Fruit fly (Drosophila melanogaster) whole organism, embryonic: Measurements from ENCODE around the gene CG31495.

ENCODE experiments used
- Abd-B ChIP-seq: fragments of 200-800 bp; sonication (Bioruptor generic); optimal IDR thresholded peaks from 2 replicates; lab custom pipeline; 2018; ENCODE audit warnings: missing biosample characterization, mild to moderate bottlenecking, missing genetic modification characterization, moderate library complexity
- Antp ChIP-seq: fragments of 200-800 bp; sonication (Bioruptor generic); optimal IDR thresholded peaks from 3 replicates; lab custom pipeline; 2016; ENCODE audit warnings: missing biosample characterization, missing genetic modification characterization
- Bdp1 ChIP-seq: fragments of 200-800 bp; sonication (Bioruptor generic); optimal IDR thresholded peaks from 3 replicates; lab custom pipeline; 2016; ENCODE audit warnings: missing biosample characterization, missing genetic modification characterization
- CG10321 ChIP-seq: fragments of 200-800 bp; sonication (Bioruptor generic); IDR thresholded peaks from 2 replicates; pipeline ENCODE4 v1.3.6; 2022; ENCODE audit warnings: missing biosample characterization, missing genetic modification characterization
- CG11247 ChIP-seq: fragments of 200-800 bp; sonication (Bioruptor generic); IDR thresholded peaks from 2 replicates; pipeline ENCODE4 v1.3.6; 2022; ENCODE audit warnings: missing biosample characterization, missing genetic modification characterization
- CG14014 ChIP-seq: fragments of 200-800 bp; sonication (Bioruptor generic); IDR thresholded peaks from 2 replicates; pipeline ENCODE4 v1.3.6; 2022; ENCODE audit warnings: missing biosample characterization, missing genetic modification characterization
- CG17361 ChIP-seq: fragments of 200-800 bp; sonication (Bioruptor generic); IDR thresholded peaks from 3 replicates; pipeline ENCODE4 v1.3.6; 2022; ENCODE audit warnings: missing biosample characterization, missing genetic modification characterization
- CG17829 ChIP-seq: fragments of 200-800 bp; optimal IDR thresholded peaks from 2 replicates; lab custom pipeline; 2019; ENCODE audit warnings: missing biosample characterization, mild to moderate bottlenecking, missing genetic modification characterization, moderate library complexity
- CG2120 ChIP-seq: fragments of 200-800 bp; sonication (Bioruptor generic); optimal IDR thresholded peaks from 3 replicates; lab custom pipeline; 2016; ENCODE audit warnings: missing biosample characterization, missing genetic modification characterization
- CG2129 ChIP-seq: fragments of 200-800 bp; sonication (Bioruptor generic); IDR thresholded peaks from 2 replicates; pipeline ENCODE4 v1.3.6; 2022; ENCODE audit warnings: missing biosample characterization, missing genetic modification characterization; ENCODE audit not compliant: partially characterized antibody
- CG30020 ChIP-seq: fragments of 200-800 bp; optimal IDR thresholded peaks from 2 replicates; lab custom pipeline; 2019; ENCODE audit warnings: missing biosample characterization, mild to moderate bottlenecking, missing genetic modification characterization, moderate library complexity
- CG31441 ChIP-seq: fragments of 200-800 bp; sonication (Bioruptor generic); IDR thresholded peaks from 2 replicates; pipeline ENCODE4 v1.3.6; 2022; ENCODE audit warnings: missing biosample characterization, missing genetic modification characterization
- CG34224 ChIP-seq: fragments of 200-800 bp; sonication (Bioruptor generic); IDR thresholded peaks from 3 replicates; pipeline ENCODE4 v1.3.6; 2022; ENCODE audit warnings: missing biosample characterization, missing genetic modification characterization; ENCODE audit not compliant: partially characterized antibody
- CG4360 ChIP-seq: fragments of 200-800 bp; sonication (Bioruptor generic); IDR thresholded peaks from 2 replicates; pipeline ENCODE4 v1.3.6; 2022; ENCODE audit warnings: missing biosample characterization, missing genetic modification characterization
- CG43689 ChIP-seq: fragments of 200-800 bp; sonication (Bioruptor generic); IDR thresholded peaks from 2 replicates; pipeline ENCODE4 v1.3.6; 2022; ENCODE audit warnings: missing biosample characterization, missing genetic modification characterization
- CG8290 ChIP-seq, 3 experiments: fragments of 200-800 bp; sonication (Bioruptor generic); optimal IDR thresholded peaks; 2 replicates each; lab custom pipeline; 2016 to 2019; ENCODE audit warnings: missing biosample characterization in 3 of 3, missing genetic modification characterization in 3 of 3, mild to moderate bottlenecking in 2 of 3, moderate library complexity in 1 of 3
- CG8359 ChIP-seq: fragments of 200-800 bp; sonication (Bioruptor generic); optimal IDR thresholded peaks from 2 replicates; lab custom pipeline; 2017; ENCODE audit warnings: missing biosample characterization, mild to moderate bottlenecking, missing genetic modification characterization, borderline replicate concordance
- CG8924 ChIP-seq: fragments of 200-800 bp; optimal IDR thresholded peaks from 3 replicates; lab custom pipeline; 2019; ENCODE audit warnings: missing biosample characterization, mild to moderate bottlenecking, missing genetic modification characterization, moderate library complexity
- CkIIα-i1 ChIP-seq: fragments of 200-800 bp; sonication (Bioruptor generic); IDR thresholded peaks from 2 replicates; pipeline ENCODE4 v1.3.6; 2022; ENCODE audit warnings: missing biosample characterization, missing genetic modification characterization
- Fer1 ChIP-seq: fragments of 200-800 bp; sonication (Bioruptor generic); optimal IDR thresholded peaks from 2 replicates; lab custom pipeline; 2017; ENCODE audit warnings: missing biosample characterization, mild to moderate bottlenecking, missing genetic modification characterization
- Fer2 ChIP-seq: fragments of 200-800 bp; sonication (Bioruptor generic); optimal IDR thresholded peaks from 2 replicates; lab custom pipeline; 2018; ENCODE audit warnings: missing biosample characterization, mild to moderate bottlenecking, missing genetic modification characterization, moderate library complexity
- Gug ChIP-seq: fragments of 200-800 bp; sonication (Bioruptor generic); IDR thresholded peaks from 4 replicates; pipeline ENCODE4 v1.3.6; 2022; ENCODE audit warnings: missing biosample characterization, missing genetic modification characterization
- Hmr ChIP-seq: fragments of 200-800 bp; sonication (Bioruptor generic); optimal IDR thresholded peaks from 3 replicates; lab custom pipeline; 2017; ENCODE audit warnings: mild to moderate bottlenecking, missing biosample characterization, missing genetic modification reagents, missing genetic modification characterization
- MBD-R2 ChIP-seq: fragments of 200-800 bp; sonication (Bioruptor generic); IDR thresholded peaks from 2 replicates; pipeline ENCODE4 v1.3.6; 2022; ENCODE audit warnings: missing biosample characterization, missing genetic modification characterization
- NC2β ChIP-seq: fragments of 200-800 bp; sonication (Bioruptor generic); optimal IDR thresholded peaks from 2 replicates; lab custom pipeline; 2016; ENCODE audit warnings: missing biosample characterization, missing genetic modification characterization
- TFAM ChIP-seq: fragments of 200-800 bp; sonication (Bioruptor generic); optimal IDR thresholded peaks from 2 replicates; lab custom pipeline; 2017; ENCODE audit warnings: missing biosample characterization, missing genetic modification characterization, inconsistent platforms
- Xrp1 ChIP-seq: fragments of 200-800 bp; sonication (Bioruptor generic); IDR thresholded peaks from 2 replicates; pipeline ENCODE4 v1.3.6; 2022; ENCODE audit warnings: missing biosample characterization, missing genetic modification characterization
- bigmax ChIP-seq: fragments of 200-800 bp; sonication (Bioruptor generic); optimal IDR thresholded peaks from 2 replicates; lab custom pipeline; 2018; ENCODE audit warnings: missing biosample characterization, mild to moderate bottlenecking, missing genetic modification characterization
- br ChIP-seq: fragments of >200 bp; optimal IDR thresholded peaks from 2 replicates; lab custom pipeline; 2017
- dan ChIP-seq: fragments of 200-800 bp; sonication (Bioruptor generic); IDR thresholded peaks from 2 replicates; pipeline ENCODE4 v1.3.6; 2022; ENCODE audit warnings: missing biosample characterization, missing genetic modification characterization
- dmrt99B ChIP-seq: fragments of 200-800 bp; sonication (Bioruptor generic); optimal IDR thresholded peaks from 2 replicates; lab custom pipeline; 2018; ENCODE audit warnings: missing biosample characterization, mild to moderate bottlenecking, missing genetic modification characterization, moderate library complexity
- dysf ChIP-seq: fragments of 200-800 bp; sonication (Bioruptor generic); IDR thresholded peaks from 3 replicates; pipeline ENCODE4 v1.3.6; 2022; ENCODE audit warnings: missing biosample characterization, missing genetic modification characterization
- gce ChIP-seq: fragments of 200-800 bp; sonication (Bioruptor generic); IDR thresholded peaks from 3 replicates; pipeline ENCODE4 v1.3.6; 2022; ENCODE audit warnings: missing biosample characterization, missing genetic modification characterization
- gcm2 ChIP-seq: fragments of 200-800 bp; sonication (Bioruptor generic); optimal IDR thresholded peaks from 2 replicates; lab custom pipeline; 2016; ENCODE audit warnings: missing biosample characterization, missing genetic modification characterization
- gem ChIP-seq: fragments of 200-800 bp; sonication (Bioruptor generic); optimal IDR thresholded peaks from 2 replicates; lab custom pipeline; 2019; ENCODE audit warnings: missing biosample characterization, mild to moderate bottlenecking, missing genetic modification characterization, moderate library complexity
- gt ChIP-seq: fragments of 200-800 bp; sonication (Bioruptor generic); IDR thresholded peaks from 2 replicates; pipeline ENCODE4 v1.3.6; 2022; ENCODE audit warnings: missing biosample characterization, missing genetic modification characterization
- h ChIP-seq: fragments of >200 bp; optimal IDR thresholded peaks from 2 replicates; lab custom pipeline; 2017
- ham ChIP-seq: fragments of 200-800 bp; sonication (Bioruptor generic); IDR thresholded peaks from 2 replicates; pipeline ENCODE4 v1.3.6; 2022; ENCODE audit warnings: missing biosample characterization, missing genetic modification characterization
- inv ChIP-seq: fragments of 200-800 bp; sonication (Bioruptor generic); IDR thresholded peaks from 2 replicates; pipeline ENCODE4 v1.3.6; 2022; ENCODE audit warnings: missing biosample characterization, missing genetic modification characterization; ENCODE audit not compliant: partially characterized antibody
- kni ChIP-seq: fragments of 200-800 bp; sonication (Bioruptor generic); optimal IDR thresholded peaks from 3 replicates; lab custom pipeline; 2017; ENCODE audit warnings: mild to moderate bottlenecking, missing biosample characterization, missing genetic modification reagents, missing genetic modification characterization
- luna ChIP-seq: fragments of 200-800 bp; sonication (Bioruptor generic); optimal IDR thresholded peaks from 2 replicates; lab custom pipeline; 2016; ENCODE audit warnings: missing biosample characterization, missing genetic modification characterization
- onecut ChIP-seq: fragments of 200-800 bp; sonication (Bioruptor generic); IDR thresholded peaks from 2 replicates; pipeline ENCODE4 v1.3.6; 2022; ENCODE audit warnings: missing biosample characterization, missing genetic modification characterization
- pita ChIP-seq: fragments of 200-800 bp; sonication (Bioruptor generic); optimal IDR thresholded peaks from 2 replicates; lab custom pipeline; 2017; ENCODE audit warnings: missing biosample characterization, mild to moderate bottlenecking, missing genetic modification characterization
- pnt ChIP-seq: fragments of 200-800 bp; sonication (Bioruptor generic); optimal IDR thresholded peaks from 3 replicates; lab custom pipeline; 2016; ENCODE audit warnings: missing biosample characterization, missing genetic modification characterization
- seq ChIP-seq: fragments of 200-800 bp; sonication (Bioruptor generic); IDR thresholded peaks from 2 replicates; pipeline ENCODE4 v1.3.6; 2022; ENCODE audit warnings: missing biosample characterization, missing genetic modification characterization
- sug ChIP-seq: fragments of 200-800 bp; optimal IDR thresholded peaks from 2 replicates; lab custom pipeline; 2019; ENCODE audit warnings: missing biosample characterization, mild to moderate bottlenecking, missing genetic modification characterization, moderate library complexity
- tap ChIP-seq: fragments of 200-800 bp; optimal IDR thresholded peaks from 3 replicates; lab custom pipeline; 2019; ENCODE audit warnings: missing biosample characterization, mild to moderate bottlenecking, missing genetic modification characterization, moderate library complexity
- tio ChIP-seq: fragments of 200-800 bp; sonication (Bioruptor generic); optimal IDR thresholded peaks from 2 replicates; lab custom pipeline; 2017; ENCODE audit warnings: missing biosample characterization, missing genetic modification characterization, inconsistent platforms
- usp ChIP-seq: fragments of >200 bp; optimal IDR thresholded peaks from 2 replicates; lab custom pipeline; 2017; ENCODE audit warnings: missing biosample characterization, missing genetic modification characterization
- vnd ChIP-seq: fragments of 200-800 bp; sonication (Bioruptor generic); IDR thresholded peaks from 3 replicates; pipeline ENCODE4 v1.3.6; 2022; ENCODE audit warnings: missing biosample characterization, missing genetic modification characterization; ENCODE audit not compliant: partially characterized antibody
- zfh2 ChIP-seq: fragments of 200-800 bp; sonication (Bioruptor generic); optimal IDR thresholded peaks from 2 replicates; lab custom pipeline; 2016; ENCODE audit warnings: missing biosample characterization, missing genetic modification characterization

The CG31495 gene

dm6 chr3R:13802057-13802817 lies 37.5 kb downstream of the CG31495 start (continued):
- TF ChIP-seq CG2129 (no peak), CG10321 (GFP tag; lab: Robert Waterston, UW) (no peak), CG8359 (GFP tag; lab: Kevin White, UChicago) (no peak), CG30020 (tag; lab: Kevin White, UChicago) (no peak), Fer2 (no peak), bigmax (GFP tag; lab: Kevin White, UChicago) (no peak), NC2β (no peak), tap (tag; lab: Kevin White, UChicago) (no peak), ham (GFP tag; lab: Robert Waterston, UW) (no peak), CG34224 (peak; percentile 43; the same call in 1 of the 3 replicates), CkIIα-i1 (no peak), vnd (GFP tag; lab: Robert Waterston, UW) (no peak), usp (GFP tag; lab: Kevin White, UChicago) (no peak), CG2120 (GFP tag; lab: Kevin White, UChicago) (no peak), Abd-B (GFP tag; lab: Kevin White, UChicago) (no peak), dysf (GFP tag; lab: Robert Waterston, UW) (no peak), sug (tag; lab: Kevin White, UChicago) (no peak), h (lab: Kevin White, UChicago) (no peak), CG43689 (GFP tag; lab: Robert Waterston, UW) (no peak), CG17361 (GFP tag; lab: Robert Waterston, UW) (no peak), seq (GFP tag; lab: Robert Waterston, UW) (no peak), Fer1 (peak; percentile 55), Xrp1 (GFP tag; lab: Robert Waterston, UW) (no peak), gce (GFP tag; lab: Robert Waterston, UW) (no peak), pnt (GFP tag; lab: Kevin White, UChicago) (no peak), Bdp1 (GFP tag; lab: Kevin White, UChicago) (no peak), CG11247 (GFP tag; lab: Robert Waterston, UW) (no peak), CG8924 (tag; lab: Kevin White, UChicago) (no peak), gt (GFP tag; lab: Robert Waterston, UW) (no peak), inv (GFP tag; lab: Robert Waterston, UW) (no peak), br (lab: Kevin White, UChicago) (no peak), gcm2 (no peak), zfh2 (GFP tag; lab: Kevin White, UChicago) (no peak), kni (GFP tag; lab: Kevin White, UChicago) (no peak), CG31441 (no peak), pita (GFP tag; lab: Kevin White, UChicago) (no peak), MBD-R2 (GFP tag; lab: Robert Waterston, UW) (no peak), Hmr (GFP tag; lab: Kevin White, UChicago) (peak; percentile 28), TFAM (GFP tag; lab: Kevin White, UChicago) (no peak), CG8290 (GFP tag; optimal IDR thresholded peaks at IDR 0.05; lab: Kevin White, UChicago) (no peak), CG8290 (tag; optimal IDR thresholded peaks at IDR 0.05; lab: Kevin White, UChicago) (peak in 1 of 2 experiments; percentile 19), luna (no peak), CG4360 (GFP tag; lab: Robert Waterston, UW) (no peak), tio (GFP tag; lab: Kevin White, UChicago) (no peak), CG17829 (no peak), onecut (GFP tag; lab: Robert Waterston, UW) (peak; percentile 97), CG14014 (GFP tag; lab: Robert Waterston, UW) (no peak), Gug (no peak), gem (tag; lab: Kevin White, UChicago) (no peak), Antp (GFP tag; lab: Kevin White, UChicago) (no peak), dan (GFP tag; lab: Robert Waterston, UW) (no peak), dmrt99B (tag; lab: Kevin White, UChicago) (no peak)
